Fruit fly (Drosophila melanogaster) whole organism, embryonic: Measurements from ENCODE around the gene CG6766.

Source experiments
- CG15479 ChIP-seq: fragments of 200-800 bp; sonication (Bioruptor generic); optimal IDR thresholded peaks from 3 replicates; lab custom pipeline; 2019; ENCODE audit warnings: missing biosample characterization, mild to moderate bottlenecking, missing genetic modification characterization, moderate library complexity
- CG6854 ChIP-seq: fragments of 200-800 bp; sonication (Bioruptor generic); optimal IDR thresholded peaks from 3 replicates; lab custom pipeline; 2017; ENCODE audit warnings: missing biosample characterization, mild to moderate bottlenecking, missing genetic modification characterization
- Dad ChIP-seq: fragments of 200-800 bp; sonication (Bioruptor generic); optimal IDR thresholded peaks from 3 replicates; lab custom pipeline; 2016; ENCODE audit warnings: missing biosample characterization, missing genetic modification characterization
- Ets65A ChIP-seq: fragments of 200-800 bp; sonication (Bioruptor generic); peaks from one replicate; lab custom pipeline; 2016; ENCODE audit warnings: missing biosample characterization, missing genetic modification characterization
- Mes4 ChIP-seq: fragments of 200-800 bp; sonication (Bioruptor generic); optimal IDR thresholded peaks from 2 replicates; lab custom pipeline; 2016; ENCODE audit warnings: missing biosample characterization, missing genetic modification characterization
- emc ChIP-seq: fragments of 200-800 bp; sonication (Bioruptor generic); optimal IDR thresholded peaks from 2 replicates; lab custom pipeline; 2016; ENCODE audit warnings: missing biosample characterization, missing genetic modification characterization
- esg ChIP-seq: fragments of 200-800 bp; sonication (Bioruptor generic); conservative IDR thresholded peaks from 2 replicates; pipeline ENCODE4 v1.3.6; 2022; ENCODE audit warnings: missing biosample characterization, missing genetic modification characterization
- h ChIP-seq: fragments of >200 bp; optimal IDR thresholded peaks from 2 replicates; lab custom pipeline; 2017
- kni ChIP-seq: fragments of 200-800 bp; sonication (Bioruptor generic); optimal IDR thresholded peaks from 3 replicates; lab custom pipeline; 2017; ENCODE audit warnings: mild to moderate bottlenecking, missing biosample characterization, missing genetic modification reagents, missing genetic modification characterization
- sens ChIP-seq: fragments of 200-800 bp; sonication (Bioruptor generic); peaks from one replicate; lab custom pipeline; 2016; ENCODE audit warnings: missing biosample characterization, missing genetic modification characterization
- zf30C ChIP-seq: fragments of 200-800 bp; sonication (Bioruptor generic); optimal IDR thresholded peaks from 3 replicates; lab custom pipeline; 2018; ENCODE audit warnings: missing biosample characterization, mild to moderate bottlenecking, missing genetic modification characterization

dm6 chr2L:11990458-11991065, 49.9 kb downstream of the CG6766 start, which contains the start of gene escl:
- TF ChIP-seq esg (no peak), CG6854 (GFP tag; lab: Kevin White, UChicago) (no peak), kni (no peak), sens (GFP tag; lab: Kevin White, UChicago) (peak; percentile 51), emc (no peak), Mes4 (GFP tag; lab: Kevin White, UChicago) (no peak), CG15479 (GFP tag; lab: Kevin White, UChicago) (no peak), zf30C (GFP tag; lab: Kevin White, UChicago) (no peak), Dad (no peak), h (lab: Kevin White, UChicago) (no peak), Ets65A (no peak)
